Worm (Caenorhabditis elegans) whole organism, mixed stage, embryonic: ENCODE data around the gene F01G4.4.

Experiments used
- bed-3 ChIP-seq: fragments of 200-800 bp; sonication (Bioruptor generic); optimal IDR thresholded peaks from 3 replicates; lab custom pipeline; 2018; ENCODE audit warnings: mild to moderate bottlenecking, missing genetic modification characterization, moderate library complexity, missing compliant biosample characterization
- blmp-1 ChIP-seq: fragments of 150-350 bp; optimal IDR thresholded peaks from 2 replicates; lab custom pipeline; 2014; ENCODE audit warnings: missing biosample characterization, missing genetic modification characterization
- ceh-39 ChIP-seq: fragments of 150-350 bp; optimal IDR thresholded peaks from 2 replicates; lab custom pipeline; 2014; ENCODE audit warnings: missing biosample characterization, missing genetic modification characterization
- ceh-43 ChIP-seq: fragments of 200-800 bp; sonication (Bioruptor generic); optimal IDR thresholded peaks from 2 replicates; lab custom pipeline; 2018; ENCODE audit warnings: mild to moderate bottlenecking, missing genetic modification characterization, moderate library complexity, missing compliant biosample characterization
- ceh-83 ChIP-seq: fragments of 200-800 bp; sonication (Bioruptor generic); optimal IDR thresholded peaks from 2 replicates; lab custom pipeline; 2018; ENCODE audit warnings: mild to moderate bottlenecking, missing genetic modification characterization, missing compliant biosample characterization
- ces-1 ChIP-seq: fragments of 150-350 bp; optimal IDR thresholded peaks from 2 replicates; lab custom pipeline; 2014; ENCODE audit warnings: missing biosample characterization, missing genetic modification reagents, missing genetic modification characterization
- cnd-1 ChIP-seq: fragments of 200-800 bp; sonication (Bioruptor generic); optimal IDR thresholded peaks from 2 replicates; lab custom pipeline; 2018; ENCODE audit warnings: mild to moderate bottlenecking, missing genetic modification characterization, missing compliant biosample characterization
- elt-1 ChIP-seq: sonication (generic microtip); optimal IDR thresholded peaks from 2 replicates; lab custom pipeline; 2017; ENCODE audit warnings: missing genetic modification characterization, mild to moderate bottlenecking, missing compliant biosample characterization, antibody characterized with exemption, moderate library complexity, borderline replicate concordance; ENCODE audit not compliant: insufficient read depth
- elt-3 ChIP-seq: fragments of 150-350 bp; optimal IDR thresholded peaks from 2 replicates; lab custom pipeline; 2014; ENCODE audit warnings: missing biosample characterization, missing genetic modification characterization
- flh-1 ChIP-seq: fragments of 200-800 bp; sonication (Bioruptor generic); optimal IDR thresholded peaks from 2 replicates; lab custom pipeline; 2018; ENCODE audit warnings: mild to moderate bottlenecking, missing genetic modification characterization, moderate library complexity, missing compliant biosample characterization
- ham-2 ChIP-seq: fragments of 200-800 bp; sonication (Bioruptor generic); optimal IDR thresholded peaks from 2 replicates; lab custom pipeline; 2018; ENCODE audit warnings: mild to moderate bottlenecking, missing genetic modification characterization, missing compliant biosample characterization
- lin-32 ChIP-seq: fragments of 200-800 bp; sonication (Bioruptor generic); optimal IDR thresholded peaks from 2 replicates; lab custom pipeline; 2018; ENCODE audit warnings: mild to moderate bottlenecking, missing genetic modification characterization, missing compliant biosample characterization
- lsy-2 ChIP-seq: fragments of 150-350 bp; optimal IDR thresholded peaks from 2 replicates; lab custom pipeline; 2014; ENCODE audit warnings: missing biosample characterization, missing genetic modification characterization
- mab-5 ChIP-seq: fragments of 150-350 bp; optimal IDR thresholded peaks from 2 replicates; lab custom pipeline; 2014; ENCODE audit warnings: missing biosample characterization, missing genetic modification characterization
- mep-1 ChIP-seq: fragments of 150-350 bp; optimal IDR thresholded peaks from 2 replicates; lab custom pipeline; 2017; ENCODE audit warnings: missing biosample characterization, missing genetic modification reagents, missing genetic modification characterization, inconsistent platforms
- mls-2 ChIP-seq: sonication (generic microtip); optimal IDR thresholded peaks from 2 replicates; lab custom pipeline; 2016; ENCODE audit warnings: mild to moderate bottlenecking, missing genetic modification characterization, moderate library complexity, missing compliant biosample characterization
- nhr-12 ChIP-seq: fragments of 150-350 bp; optimal IDR thresholded peaks from 2 replicates; lab custom pipeline; 2014; ENCODE audit warnings: missing biosample characterization, missing genetic modification characterization
- nhr-2 ChIP-seq: fragments of 150-350 bp; optimal IDR thresholded peaks from 2 replicates; lab custom pipeline; 2014; ENCODE audit warnings: missing biosample characterization, missing genetic modification characterization
- nhr-237 ChIP-seq: fragments of 150-350 bp; optimal IDR thresholded peaks from 2 replicates; lab custom pipeline; 2014; ENCODE audit warnings: missing biosample characterization, missing genetic modification characterization
- nhr-28 ChIP-seq: fragments of 150-350 bp; optimal IDR thresholded peaks from 2 replicates; lab custom pipeline; 2014; ENCODE audit warnings: missing biosample characterization, missing genetic modification characterization
- nhr-76 ChIP-seq: sonication (generic microtip); optimal IDR thresholded peaks from 2 replicates; lab custom pipeline; 2017; ENCODE audit warnings: missing biosample characterization, missing genetic modification characterization
- pha-4 ChIP-seq: fragments of 150-350 bp; optimal IDR thresholded peaks from 2 replicates; lab custom pipeline; 2018; ENCODE audit warnings: missing biosample characterization, missing genetic modification reagents, missing genetic modification characterization
- sem-2 ChIP-seq: fragments of 200-800 bp; sonication (Bioruptor generic); optimal IDR thresholded peaks from 2 replicates; lab custom pipeline; 2018; ENCODE audit warnings: mild to moderate bottlenecking, missing genetic modification characterization, missing compliant biosample characterization
- snpc-4 ChIP-seq: fragments of 150-350 bp; optimal IDR thresholded peaks from 2 replicates; lab custom pipeline; 2014; ENCODE audit warnings: missing biosample characterization, missing genetic modification characterization
- sptf-1 ChIP-seq: sonication (generic microtip); optimal IDR thresholded peaks from 2 replicates; lab custom pipeline; 2017; ENCODE audit warnings: mild to moderate bottlenecking, missing genetic modification characterization, moderate library complexity, missing compliant biosample characterization
- tbx-8 ChIP-seq: fragments of 200-800 bp; sonication (Bioruptor generic); optimal IDR thresholded peaks from 2 replicates; lab custom pipeline; 2018; ENCODE audit warnings: mild to moderate bottlenecking, missing genetic modification characterization, moderate library complexity, missing compliant biosample characterization
- unc-39 ChIP-seq: fragments of 150-350 bp; optimal IDR thresholded peaks from 2 replicates; lab custom pipeline; 2014; ENCODE audit warnings: missing biosample characterization, missing genetic modification characterization
- unc-62 ChIP-seq: fragments of 150-350 bp; optimal IDR thresholded peaks from 2 replicates; lab custom pipeline; 2014; ENCODE audit warnings: missing biosample characterization, missing genetic modification reagents, missing genetic modification characterization
- zip-8 ChIP-seq: fragments of 150-350 bp; optimal IDR thresholded peaks from 2 replicates; lab custom pipeline; 2014; ENCODE audit warnings: missing biosample characterization, missing genetic modification characterization
- ztf-11 ChIP-seq: fragments of 150-350 bp; optimal IDR thresholded peaks from 2 replicates; lab custom pipeline; 2014; ENCODE audit warnings: missing biosample characterization, missing genetic modification characterization

Gene F01G4.4

ce11 chrIV:11162451-11162850 lies 19.3 kb downstream of the F01G4.4 start, which contains the start of gene fbxb-9:
Gene fbxb-9, minus strand, starts transcription at chrIV:11162551.
- TF ChIP-seq nhr-237 (tag; lab: Kevin White, UChicago) (no peak), mab-5 (tag; lab: Kevin White, UChicago) (no peak), nhr-76 (tag; lab: Kevin White, UChicago) (no peak), tbx-8 (GFP tag; lab: Kevin White, UChicago) (no peak), bed-3 (no peak), lin-32 (no peak), ham-2 (GFP tag; lab: Kevin White, UChicago) (no peak), ceh-83 (no peak), nhr-12 (no peak), cnd-1 (tag; lab: Kevin White, UChicago) (no peak), nhr-2 (no peak), sem-2 (GFP tag; lab: Kevin White, UChicago) (no peak), unc-62 (GFP tag; lab: Kevin White, UChicago) (no peak), pha-4 (tag; lab: Kevin White, UChicago) (no peak), mls-2 (tag; lab: Kevin White, UChicago) (no peak)
- TF ChIP-seq, all 35 proteins: peak for 0

ce11 chrIV:11164831-11165230 lies 21.7 kb downstream of the F01G4.4 start, which contains the start of gene C08F8.6:
Gene C08F8.6, minus strand, starts transcription at chrIV:11164931.
- TF ChIP-seq nhr-2, result peak; percentile 34
- no peak for TF ChIP-seq nhr-76 (tag; lab: Kevin White, UChicago)

ce11 chrIV:11169652-11170051 lies 26.5 kb downstream of the F01G4.4 start, which contains the start of gene nhr-67:
Gene nhr-67, plus strand, starts transcription at chrIV:11169748.
- TF ChIP-seq nhr-76 (tag; lab: Kevin White, UChicago) (no peak), ces-1 (no peak), ceh-83 (no peak), ceh-43 (no peak), blmp-1 (tag; lab: Kevin White, UChicago) (no peak), ceh-39 (tag; lab: Kevin White, UChicago) (no peak), flh-1 (no peak)

- TF ChIP-seq zip-8 (tag; lab: Kevin White, UChicago), result no peak
- no peak for TF ChIP-seq pha-4 (tag; lab: Kevin White, UChicago)
- TF ChIP-seq flh-1, result no peak
- no peak for TF ChIP-seq tbx-8 (GFP tag; lab: Kevin White, UChicago)
- no peak for TF ChIP-seq blmp-1 (tag; lab: Kevin White, UChicago)
- TF ChIP-seq nhr-12, result no peak
- no peak for TF ChIP-seq nhr-28 (tag; lab: Kevin White, UChicago)
- no peak for TF ChIP-seq nhr-2
- no peak for TF ChIP-seq nhr-76 (tag; lab: Kevin White, UChicago)
- no peak for TF ChIP-seq sptf-1 (tag; lab: Kevin White, UChicago)
- no peak for TF ChIP-seq ztf-11 (tag; lab: Kevin White, UChicago)
- no peak for TF ChIP-seq unc-39
Observed at ce11 chrIV:11174772-11175171, 31.6 kb downstream of the F01G4.4 start.

- TF ChIP-seq sptf-1 (tag; lab: Kevin White, UChicago) (no peak), snpc-4 (tag; lab: Kevin White, UChicago) (no peak), tbx-8 (GFP tag; lab: Kevin White, UChicago) (no peak), lsy-2 (tag; lab: Kevin White, UChicago) (no peak), ztf-11 (tag; lab: Kevin White, UChicago) (no peak)
Observed at ce11 chrIV:11176967-11177366, 33.8 kb downstream of the F01G4.4 start, which contains the start of gene rap-3. Gene rap-3, plus strand, starts transcription at chrIV:11177267.

- no peak for TF ChIP-seq sem-2 (GFP tag; lab: Kevin White, UChicago)
- no peak for TF ChIP-seq mls-2 (tag; lab: Kevin White, UChicago)
- no peak for TF ChIP-seq mab-5 (tag; lab: Kevin White, UChicago)
- no peak for TF ChIP-seq mep-1
- TF ChIP-seq elt-3 (tag; lab: Kevin White, UChicago), result no peak
- TF ChIP-seq pha-4 (tag; lab: Kevin White, UChicago), result no peak
- TF ChIP-seq elt-1 (tag; lab: Kevin White, UChicago), result no peak
Observed at ce11 chrIV:11178495-11178894, 35.4 kb downstream of the F01G4.4 start, which contains the start of gene C08F8.9. Gene C08F8.9, minus strand, starts transcription at chrIV:11178595.
